Worm (Caenorhabditis elegans) whole organism, early embryonic: ENCODE measurements around the gene nhr-263.

Experiments used
- F13C5.2 ChIP-seq: sonication (generic microtip); optimal IDR thresholded peaks from 2 replicates; lab custom pipeline; 2017; ENCODE audit warnings: mild to moderate bottlenecking, missing genetic modification characterization, inconsistent platforms, missing compliant biosample characterization
- ama-1 ChIP-seq: fragments of 150-350 bp; optimal IDR thresholded peaks from 2 replicates; lab custom pipeline; 2014
- ceh-13 ChIP-seq: fragments of 200-800 bp; sonication (Bioruptor generic); optimal IDR thresholded peaks from 2 replicates; lab custom pipeline; 2018; ENCODE audit warnings: mild to moderate bottlenecking, missing genetic modification characterization, missing compliant biosample characterization
- ceh-36 ChIP-seq: sonication (generic microtip); optimal IDR thresholded peaks from 2 replicates; lab custom pipeline; 2016; ENCODE audit warnings: missing genetic modification characterization, inconsistent platforms, missing compliant biosample characterization
- flt-1 ChIP-seq: fragments of 200-800 bp; sonication (Bioruptor generic); IDR thresholded peaks from 2 replicates; pipeline ENCODE4 v1.3.6; 2022; ENCODE audit warnings: missing genetic modification characterization, missing compliant biosample characterization
- hmbx-1 ChIP-seq: sonication (generic microtip); optimal IDR thresholded peaks from 2 replicates; lab custom pipeline; 2016; ENCODE audit warnings: mild to moderate bottlenecking, missing genetic modification characterization, missing compliant biosample characterization
- scrt-1 ChIP-seq: fragments of 200-800 bp; sonication (Bioruptor generic); IDR thresholded peaks from 2 replicates; pipeline ENCODE4 v1.3.6; 2022; ENCODE audit warnings: missing genetic modification characterization, missing compliant biosample characterization
- sea-1 ChIP-seq: fragments of 200-800 bp; sonication (Bioruptor generic); conservative IDR thresholded peaks from 2 replicates; pipeline ENCODE4 v1.3.6; 2022; ENCODE audit warnings: missing genetic modification characterization, missing compliant biosample characterization
- tbx-37 ChIP-seq: fragments of 200-800 bp; sonication (Bioruptor generic); conservative IDR thresholded peaks from 2 replicates; pipeline ENCODE4 v1.3.6; 2022; ENCODE audit warnings: missing genetic modification reagents, missing genetic modification characterization, missing compliant biosample characterization

ce11 chrV:7295270-7295669 lies 46.6 kb downstream of the nhr-263 start, which contains the start of gene F07G11.4:
- TF ChIP-seq sea-1 = no peak
- no peak for TF ChIP-seq F13C5.2 (tag; lab: Kevin White, UChicago)
- no peak for TF ChIP-seq ceh-13 (GFP tag; lab: Kevin White, UChicago)
- TF ChIP-seq scrt-1 (GFP tag; lab: Robert Waterston, UW) = no peak
- no peak for TF ChIP-seq hmbx-1 (tag; lab: Kevin White, UChicago)
- TF ChIP-seq ama-1 (lab: Kevin White, UChicago) = no peak
- no peak for TF ChIP-seq flt-1 (GFP tag; lab: Robert Waterston, UW)
- no peak for TF ChIP-seq ceh-36
- no peak for TF ChIP-seq tbx-37 (GFP tag; lab: Robert Waterston, UW)
